Fruit fly (Drosophila melanogaster) whole organism, embryonic: ENCODE results near the gene Fcp3C.

ENCODE experiments used
- ATbp ChIP-seq: fragments of 200-800 bp; sonication (Bioruptor generic); optimal IDR thresholded peaks from 2 replicates; lab custom pipeline; 2017; ENCODE audit warnings: missing biosample characterization, mild to moderate bottlenecking, missing genetic modification characterization, missing genetic modification reagents
- Asciz ChIP-seq: fragments of 200-800 bp; sonication (Bioruptor generic); optimal IDR thresholded peaks from 2 replicates; lab custom pipeline; 2017; ENCODE audit warnings: missing biosample characterization, mild to moderate bottlenecking, missing genetic modification characterization, missing genetic modification reagents
- Atf3 ChIP-seq: fragments of 200-800 bp; sonication (Bioruptor generic); optimal IDR thresholded peaks from 3 replicates; lab custom pipeline; 2016; ENCODE audit warnings: missing biosample characterization, missing genetic modification characterization
- Bdp1 ChIP-seq: fragments of 200-800 bp; sonication (Bioruptor generic); optimal IDR thresholded peaks from 3 replicates; lab custom pipeline; 2016; ENCODE audit warnings: missing biosample characterization, missing genetic modification characterization
- CG12942 ChIP-seq: fragments of 200-800 bp; sonication (Bioruptor generic); optimal IDR thresholded peaks from 3 replicates; lab custom pipeline; 2016; ENCODE audit warnings: missing biosample characterization, missing genetic modification characterization
- CG13624 ChIP-seq: fragments of 200-800 bp; sonication (Bioruptor generic); optimal IDR thresholded peaks from 2 replicates; lab custom pipeline; 2016; ENCODE audit warnings: missing biosample characterization, missing genetic modification characterization
- CG14710 ChIP-seq: fragments of 200-800 bp; sonication (Bioruptor generic); optimal IDR thresholded peaks from 3 replicates; lab custom pipeline; 2019; ENCODE audit warnings: missing biosample characterization, mild to moderate bottlenecking, missing genetic modification characterization, moderate library complexity
- CG1529 ChIP-seq: fragments of 200-800 bp; sonication (Bioruptor generic); optimal IDR thresholded peaks from 3 replicates; lab custom pipeline; 2018; ENCODE audit warnings: missing biosample characterization, missing genetic modification characterization
- CG1603 ChIP-seq: fragments of 200-800 bp; sonication (Bioruptor generic); optimal IDR thresholded peaks from 2 replicates; lab custom pipeline; 2019; ENCODE audit warnings: missing biosample characterization, mild to moderate bottlenecking, missing genetic modification characterization, moderate library complexity
- CG17385 ChIP-seq: fragments of 200-800 bp; sonication (Bioruptor generic); optimal IDR thresholded peaks from 3 replicates; lab custom pipeline; 2018; ENCODE audit warnings: missing biosample characterization, mild to moderate bottlenecking, missing genetic modification characterization
- CG1832 ChIP-seq: fragments of 200-800 bp; sonication (Bioruptor generic); optimal IDR thresholded peaks from 2 replicates; lab custom pipeline; 2017; ENCODE audit warnings: missing biosample characterization, mild to moderate bottlenecking, missing genetic modification characterization, inconsistent platforms
- CG3163 ChIP-seq: fragments of 200-800 bp; sonication (Bioruptor generic); optimal IDR thresholded peaks from 3 replicates; lab custom pipeline; 2016; ENCODE audit warnings: missing biosample characterization, missing genetic modification characterization
- CG33557 ChIP-seq: fragments of 200-800 bp; sonication (Bioruptor generic); optimal IDR thresholded peaks from 2 replicates; lab custom pipeline; 2019; ENCODE audit warnings: missing biosample characterization, mild to moderate bottlenecking, missing genetic modification characterization, moderate library complexity
- CG42726 ChIP-seq: fragments of 200-800 bp; sonication (Bioruptor generic); IDR thresholded peaks from 2 replicates; pipeline ENCODE4 v1.3.6; 2022; ENCODE audit warnings: missing biosample characterization, missing genetic modification characterization; ENCODE audit not compliant: partially characterized antibody
- CG5180 ChIP-seq: fragments of 200-800 bp; sonication (Bioruptor generic); optimal IDR thresholded peaks from 3 replicates; lab custom pipeline; 2017; ENCODE audit warnings: missing biosample characterization, missing genetic modification characterization, mild to moderate bottlenecking, moderate library complexity, missing genetic modification reagents
- CG6813 ChIP-seq: fragments of 200-800 bp; sonication (Bioruptor generic); optimal IDR thresholded peaks from 2 replicates; lab custom pipeline; 2017; ENCODE audit warnings: missing biosample characterization, missing genetic modification characterization, mild to moderate bottlenecking, moderate library complexity, missing genetic modification reagents
- CG7556 ChIP-seq: fragments of 200-800 bp; sonication (Bioruptor generic); optimal IDR thresholded peaks from 2 replicates; lab custom pipeline; 2017; ENCODE audit warnings: missing biosample characterization, mild to moderate bottlenecking, missing genetic modification characterization
- CG8290 ChIP-seq, 3 experiments: fragments of 200-800 bp; sonication (Bioruptor generic); optimal IDR thresholded peaks; 2 replicates each; lab custom pipeline; 2016 to 2019; ENCODE audit warnings: missing biosample characterization in 3 of 3, missing genetic modification characterization in 3 of 3, mild to moderate bottlenecking in 2 of 3, moderate library complexity in 1 of 3
- CG9609 ChIP-seq: fragments of 200-800 bp; sonication (Bioruptor generic); optimal IDR thresholded peaks from 3 replicates; lab custom pipeline; 2016; ENCODE audit warnings: missing biosample characterization, missing genetic modification characterization
- CG9727 ChIP-seq: fragments of 200-800 bp; sonication (Bioruptor generic); optimal IDR thresholded peaks from 3 replicates; lab custom pipeline; 2017; ENCODE audit warnings: missing biosample characterization, mild to moderate bottlenecking, missing genetic modification characterization
- Dfd ChIP-seq, 2 experiments: fragments of >200 bp; optimal IDR thresholded peaks; 2 replicates each; lab custom pipeline; 2017; ENCODE audit warnings: missing biosample characterization in 2 of 2, missing genetic modification characterization in 2 of 2
- Drgx ChIP-seq: fragments of 200-800 bp; sonication (Bioruptor generic); IDR thresholded peaks from 2 replicates; pipeline ENCODE4 v1.3.6; 2022; ENCODE audit warnings: missing biosample characterization, missing genetic modification characterization
- Ets97D ChIP-seq: fragments of 200-800 bp; sonication (Bioruptor generic); optimal IDR thresholded peaks from 3 replicates; lab custom pipeline; 2016; ENCODE audit warnings: missing biosample characterization, missing genetic modification characterization
- GATAe ChIP-seq: fragments of 200-800 bp; sonication (Bioruptor generic); conservative IDR thresholded peaks from 2 replicates; pipeline ENCODE4 v1.3.6; 2022; ENCODE audit warnings: missing biosample characterization, missing genetic modification characterization
- HLH3B ChIP-seq: fragments of 200-800 bp; sonication (Bioruptor generic); IDR thresholded peaks from 2 replicates; pipeline ENCODE4 v1.3.6; 2022; ENCODE audit warnings: missing biosample characterization, missing genetic modification characterization
- HmgZ ChIP-seq: fragments of 200-800 bp; sonication (Bioruptor generic); optimal IDR thresholded peaks from 2 replicates; lab custom pipeline; 2018; ENCODE audit warnings: missing biosample characterization, mild to moderate bottlenecking, missing genetic modification characterization
- Hmx ChIP-seq: fragments of 200-800 bp; sonication (Bioruptor generic); optimal IDR thresholded peaks from 2 replicates; lab custom pipeline; 2016; ENCODE audit warnings: missing biosample characterization, missing genetic modification characterization
- Hr78 ChIP-seq, 2 experiments: fragments of 200-800 bp in 1 of 2; fragments of >200 bp in 1 of 2; sonication (Bioruptor generic) in 1 of 2; optimal IDR thresholded peaks; 2 replicates each; lab custom pipeline; 2017 to 2019; ENCODE audit warnings: missing biosample characterization in 2 of 2, missing genetic modification characterization in 2 of 2, mild to moderate bottlenecking in 1 of 2, moderate library complexity in 1 of 2
- MESR4 ChIP-seq: fragments of 200-800 bp; sonication (Bioruptor generic); optimal IDR thresholded peaks from 2 replicates; lab custom pipeline; 2018; ENCODE audit warnings: missing biosample characterization, mild to moderate bottlenecking, missing genetic modification characterization, moderate library complexity
- Max ChIP-seq: fragments of 200-800 bp; sonication (Bioruptor generic); optimal IDR thresholded peaks from 2 replicates; lab custom pipeline; 2016; ENCODE audit warnings: missing biosample characterization, mild to moderate bottlenecking, missing genetic modification characterization
- Med ChIP-seq: fragments of 200-800 bp; sonication (Bioruptor generic); peaks from one replicate; lab custom pipeline; 2016; ENCODE audit warnings: missing biosample characterization, missing genetic modification characterization, mild to moderate bottlenecking, inconsistent platforms, moderate library complexity
- Oli ChIP-seq: fragments of 200-800 bp; sonication (Bioruptor generic); optimal IDR thresholded peaks from 2 replicates; lab custom pipeline; 2018; ENCODE audit warnings: missing biosample characterization, mild to moderate bottlenecking, missing genetic modification characterization, moderate library complexity
- Ravus ChIP-seq: fragments of 200-800 bp; sonication (Bioruptor generic); IDR thresholded peaks from 2 replicates; pipeline ENCODE4 v1.3.6; 2022; ENCODE audit warnings: missing biosample characterization, missing genetic modification characterization
- Sox102F ChIP-seq: fragments of 200-800 bp; sonication (Bioruptor generic); optimal IDR thresholded peaks from 2 replicates; lab custom pipeline; 2018; ENCODE audit warnings: missing biosample characterization, mild to moderate bottlenecking, missing genetic modification characterization, moderate library complexity
- chm ChIP-seq: fragments of 200-800 bp; sonication (Bioruptor generic); IDR thresholded peaks from 2 replicates; pipeline ENCODE4 v1.3.6; 2022; ENCODE audit warnings: missing biosample characterization, missing genetic modification characterization
- ci ChIP-seq: fragments of 200-800 bp; sonication (Bioruptor generic); IDR thresholded peaks from 3 replicates; pipeline ENCODE4 v1.3.6; 2022; ENCODE audit warnings: missing biosample characterization, missing genetic modification characterization
- corto ChIP-seq: fragments of 200-800 bp; sonication (Bioruptor generic); optimal IDR thresholded peaks from 2 replicates; lab custom pipeline; 2016; ENCODE audit warnings: missing biosample characterization, mild to moderate bottlenecking, missing genetic modification characterization, moderate library complexity
- emc ChIP-seq: fragments of 200-800 bp; sonication (Bioruptor generic); optimal IDR thresholded peaks from 2 replicates; lab custom pipeline; 2016; ENCODE audit warnings: missing biosample characterization, missing genetic modification characterization
- insv ChIP-seq, 2 experiments: fragments of 200-800 bp; sonication (Bioruptor generic); optimal IDR thresholded peaks; 3 replicates each; lab custom pipeline; 2016 to 2018; ENCODE audit warnings: missing biosample characterization in 2 of 2, missing genetic modification characterization in 2 of 2
- lola ChIP-seq, 3 experiments: fragments of >200 bp in 2 of 3; fragments of 200-800 bp in 1 of 3; sonication (Bioruptor generic) in 1 of 3; optimal IDR thresholded peaks; 2 replicates each; lab custom pipeline; 2017 to 2019; ENCODE audit warnings: missing biosample characterization in 3 of 3, missing genetic modification characterization in 3 of 3, mild to moderate bottlenecking in 1 of 3, moderate library complexity in 1 of 3
- maf-S ChIP-seq: fragments of 200-800 bp; sonication (Bioruptor generic); optimal IDR thresholded peaks from 2 replicates; lab custom pipeline; 2016; ENCODE audit warnings: missing biosample characterization, missing genetic modification characterization
- org-1 ChIP-seq: fragments of 200-800 bp; sonication (Bioruptor generic); optimal IDR thresholded peaks from 2 replicates; lab custom pipeline; 2017; ENCODE audit warnings: missing biosample characterization, missing genetic modification characterization
- otp ChIP-seq: fragments of 200-800 bp; sonication (Bioruptor generic); IDR thresholded peaks from 3 replicates; pipeline ENCODE4, ENCODE4 v1.3.6; 2022; ENCODE audit warnings: missing biosample characterization, missing genetic modification characterization
- sqz ChIP-seq: fragments of 200-800 bp; sonication (Bioruptor generic); optimal IDR thresholded peaks from 3 replicates; lab custom pipeline; 2018; ENCODE audit warnings: missing biosample characterization, mild to moderate bottlenecking, missing genetic modification characterization
- trem ChIP-seq: fragments of 200-800 bp; optimal IDR thresholded peaks from 3 replicates; lab custom pipeline; 2019; ENCODE audit warnings: missing biosample characterization, mild to moderate bottlenecking, missing genetic modification characterization, moderate library complexity
- wek ChIP-seq: fragments of 200-800 bp; sonication (Bioruptor generic); optimal IDR thresholded peaks from 3 replicates; lab custom pipeline; 2018; ENCODE audit warnings: missing biosample characterization, mild to moderate bottlenecking, missing genetic modification characterization, moderate library complexity
- zen ChIP-seq: fragments of 200-800 bp; sonication (Bioruptor generic); optimal IDR thresholded peaks from 3 replicates; lab custom pipeline; 2018; ENCODE audit warnings: missing biosample characterization, mild to moderate bottlenecking, missing genetic modification characterization, moderate library complexity
- zfh1 ChIP-seq: fragments of 200-800 bp; sonication (Bioruptor generic); IDR thresholded peaks from 3 replicates; pipeline ENCODE4 v1.3.6; 2022; ENCODE audit warnings: missing biosample characterization, missing genetic modification characterization

Fcp3C gene

DNA sequence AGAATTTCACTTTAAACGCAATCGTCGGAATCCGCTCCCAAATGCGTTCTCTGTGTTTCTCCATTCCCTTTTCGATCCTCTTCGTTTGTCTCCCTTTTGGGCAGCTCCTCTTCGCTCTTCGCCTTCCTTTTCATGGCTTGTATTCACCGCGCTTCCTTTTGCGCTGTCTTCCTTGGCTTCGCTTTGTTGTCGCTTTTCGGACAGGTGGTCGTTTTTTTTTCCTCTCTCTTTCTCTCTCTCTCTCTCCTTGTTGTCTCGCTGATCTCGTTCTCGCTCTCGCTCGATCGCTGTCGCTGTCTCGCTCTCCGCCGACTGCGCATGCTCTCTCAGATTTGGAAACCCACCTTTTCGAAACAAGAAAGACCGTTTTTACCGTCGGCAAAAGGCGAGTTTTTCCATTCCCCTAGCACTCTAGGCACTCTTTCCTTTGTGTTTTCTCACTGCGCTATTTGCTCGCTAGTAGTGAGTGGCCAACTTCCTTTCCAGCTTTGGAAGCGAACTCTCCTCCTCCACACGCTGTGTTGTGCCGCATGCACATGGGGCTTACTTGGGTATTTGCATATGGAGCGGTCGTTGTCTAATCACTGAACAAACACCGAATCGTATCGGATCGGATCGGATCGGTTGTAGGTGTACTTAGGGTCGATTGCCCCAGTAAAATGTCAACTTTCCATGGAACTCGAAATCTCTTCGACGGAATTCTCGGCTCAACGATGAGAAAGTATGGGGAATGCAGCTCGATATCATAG is 37.8 kb downstream of the Fcp3C start (continued):
- TF ChIP-seq Ets97D (GFP tag; lab: Kevin White, UChicago) (no peak), CG14710 (peak; percentile 18), Atf3 (GFP tag; lab: Kevin White, UChicago) (no peak), sqz (GFP tag; lab: Kevin White, UChicago) (peak; percentile 71), CG7556 (GFP tag; lab: Kevin White, UChicago) (no peak), org-1 (GFP tag; lab: Kevin White, UChicago) (peak; percentile 25), Sox102F (GFP tag; lab: Kevin White, UChicago) (no peak), Oli (tag; lab: Kevin White, UChicago) (no peak), CG1603 (tag; lab: Kevin White, UChicago) (peak; percentile 34), CG5180 (GFP tag; lab: Kevin White, UChicago) (peak; percentile 16), Max (GFP tag; lab: Kevin White, UChicago) (peak; percentile 38), trem (tag; lab: Kevin White, UChicago) (no peak), Bdp1 (GFP tag; lab: Kevin White, UChicago) (peak; percentile 5), zfh1 (peak; percentile 15; the same call in 1 of the 3 replicates), GATAe (GFP tag; lab: Robert Waterston, UW) (no peak), Asciz (GFP tag; lab: Kevin White, UChicago) (peak; percentile 33), CG12942 (GFP tag; lab: Kevin White, UChicago) (peak; percentile 17), Dfd (GFP tag; optimal IDR thresholded peaks at IDR 0.05; lab: Kevin White, UChicago) (no peak), HLH3B (GFP tag; lab: Robert Waterston, UW) (peak; percentile 16; the same call in 1 of the 2 replicates), ci (GFP tag; lab: Robert Waterston, UW) (peak; percentile 39; the same call in 1 of the 3 replicates), CG13624 (GFP tag; lab: Kevin White, UChicago) (no peak), Med (GFP tag; lab: Kevin White, UChicago) (peak; percentile 84), wek (peak; percentile 23), CG33557 (GFP tag; lab: Kevin White, UChicago) (peak; percentile 24), CG8290 (GFP tag; optimal IDR thresholded peaks at IDR 0.05; lab: Kevin White, UChicago) (peak; percentile 37), CG8290 (tag; optimal IDR thresholded peaks at IDR 0.05; lab: Kevin White, UChicago) (no peak), otp (GFP tag; lab: Robert Waterston, UW) (0 out of 3 replicates have a peak, but pooled peaks have one; percentile 20), Ravus (GFP tag; lab: Robert Waterston, UW) (no peak), lola (GFP tag; optimal IDR thresholded peaks at IDR 0.05; lab: Kevin White, UChicago) (peak in 1 of 3 experiments; percentile 0), emc (no peak), chm (GFP tag; lab: Robert Waterston, UW) (peak; percentile 54; the same call in 1 of the 2 replicates), Hr78 (GFP tag; optimal IDR thresholded peaks at IDR 0.05; lab: Kevin White, UChicago) (peak in 1 of 2 experiments; percentile 18), CG17385 (GFP tag; lab: Kevin White, UChicago) (no peak), CG3163 (GFP tag; lab: Kevin White, UChicago) (peak; percentile 24), Hmx (GFP tag; lab: Kevin White, UChicago) (no peak), CG9609 (GFP tag; lab: Kevin White, UChicago) (peak; percentile 12), zen (tag; lab: Kevin White, UChicago) (peak; percentile 0), CG1832 (GFP tag; lab: Kevin White, UChicago) (peak; percentile 87), CG6813 (GFP tag; lab: Kevin White, UChicago) (peak; percentile 36), HmgZ (no peak), CG1529 (no peak), maf-S (peak; percentile 19), CG42726 (GFP tag; lab: Robert Waterston, UW) (no peak), ATbp (GFP tag; lab: Kevin White, UChicago) (peak; percentile 47), insv (GFP tag; optimal IDR thresholded peaks at IDR 0.05; lab: Kevin White, UChicago) (no peak), CG9727 (peak; percentile 54), corto (no peak), MESR4 (GFP tag; lab: Kevin White, UChicago) (no peak), Drgx (no peak)
